Fruit fly (Drosophila melanogaster): Measurements from ENCODE around the gene ome.

dm6 chr3L:14672387-14673110 lies at the start of gene ome, which contains the start of gene CG43121:
- TF ChIP-seq CG8478 (optimal IDR thresholded peaks at IDR 0.05) (no peak), usp (GFP tag; optimal IDR thresholded peaks at IDR 0.05) (no peak), EcR (GFP tag; optimal IDR thresholded peaks at IDR 0.05) (no peak)
